Worm (Caenorhabditis elegans): ENCODE data around the gene K08D12.3.

The K08D12.3 gene

ce11 chrIV:1745453-1746051 is 35.5 kb downstream of the K08D12.3 start, which contains the start of the genes Y41D4A.6 and Y41D4A.4 (continued):
- TF ChIP-seq sox-2 (GFP tag; IDR thresholded peaks at IDR 0.05) (no peak), ztf-16 (tag; optimal IDR thresholded peaks at IDR 0.05) (peak; percentile 92), hlh-15 (tag; optimal IDR thresholded peaks at IDR 0.05) (peak; percentile 92), rnt-1 (tag; optimal IDR thresholded peaks at IDR 0.05) (peak; percentile 97), hlh-6 (tag; optimal IDR thresholded peaks at IDR 0.05) (peak; percentile 85), ceh-22 (tag; optimal IDR thresholded peaks at IDR 0.05) (no peak), ets-4 (tag; optimal IDR thresholded peaks at IDR 0.05) (peak; percentile 98), K02D7.2 (tag; optimal IDR thresholded peaks at IDR 0.05) (peak; percentile 65), ceh-45 (GFP tag; IDR thresholded peaks at IDR 0.05) (no peak), lin-11 (tag; optimal IDR thresholded peaks at IDR 0.05) (peak; percentile 21), hlh-13 (GFP tag; optimal IDR thresholded peaks at IDR 0.05) (peak; percentile 1), unc-3 (GFP tag; conservative IDR thresholded peaks at IDR 0.05) (no peak; the same call in 1 of the 2 replicates), unc-3 (tag; optimal IDR thresholded peaks at IDR 0.05) (peak; percentile 95), pat-9 (tag; optimal IDR thresholded peaks at IDR 0.05) (no peak), fkh-6 (tag; optimal IDR thresholded peaks at IDR 0.05) (peak; percentile 93), elt-2 (tag; optimal IDR thresholded peaks at IDR 0.05) (peak; percentile 92), fkh-10 (GFP tag; optimal IDR thresholded peaks at IDR 0.05) (no peak), ceh-30 (tag; optimal IDR thresholded peaks at IDR 0.05) (no peak), tbx-7 (tag; optimal IDR thresholded peaks at IDR 0.05) (peak; percentile 98), C08G9.2 (tag; optimal IDR thresholded peaks at IDR 0.05) (peak; percentile 99), ceh-34 (tag; optimal IDR thresholded peaks at IDR 0.05) (peak; percentile 93), pha-4 (tag; optimal IDR thresholded peaks at IDR 0.05) (no peak), sox-4 (tag; optimal IDR thresholded peaks at IDR 0.05) (peak; percentile 19), unc-55 (GFP tag; optimal IDR thresholded peaks at IDR 0.05) (peak; percentile 25), hlh-8 (tag; optimal IDR thresholded peaks at IDR 0.05) (peak; percentile 98), ceh-19 (GFP tag; optimal IDR thresholded peaks at IDR 0.05) (peak; percentile 82), hlh-30 (tag; optimal IDR thresholded peaks at IDR 0.05; ENCODE audit: insufficient read depth) (no peak), ceh-9 (tag; optimal IDR thresholded peaks at IDR 0.05) (no peak), ceh-14 (tag; optimal IDR thresholded peaks at IDR 0.05) (peak; percentile 98), ceh-6 (GFP tag; optimal IDR thresholded peaks at IDR 0.05) (peak; percentile 3), fax-1 (tag; optimal IDR thresholded peaks at IDR 0.05) (peak; percentile 98), elt-4 (tag; optimal IDR thresholded peaks at IDR 0.05) (peak; percentile 89), sdc-2 (tag; optimal IDR thresholded peaks at IDR 0.05) (peak; percentile 69), lim-6 (tag; optimal IDR thresholded peaks at IDR 0.05) (peak; percentile 96), zip-5 (tag; optimal IDR thresholded peaks at IDR 0.05) (peak; percentile 99), ref-2 (tag; optimal IDR thresholded peaks at IDR 0.05) (peak; percentile 99)

ce11 chrIV:1751243-1751642 is 41.2 kb downstream of the K08D12.3 start:
- TF ChIP-seq ceh-48 (tag; optimal IDR thresholded peaks at IDR 0.05) (peak; percentile 61), ceh-14 (tag; optimal IDR thresholded peaks at IDR 0.05) (no peak)

- no peak for TF ChIP-seq zip-5 (tag; optimal IDR thresholded peaks at IDR 0.05)
- TF ChIP-seq odd-2 (tag; optimal IDR thresholded peaks at IDR 0.05): no peak
- no peak for TF ChIP-seq sdc-2 (tag; optimal IDR thresholded peaks at IDR 0.05)
- TF ChIP-seq ceh-34 (tag; optimal IDR thresholded peaks at IDR 0.05): no peak
- no peak for TF ChIP-seq dve-1 (tag; optimal IDR thresholded peaks at IDR 0.05)
- no peak for TF ChIP-seq F13H6.1 (tag; optimal IDR thresholded peaks at IDR 0.05)
- no peak for TF ChIP-seq lin-11 (tag; optimal IDR thresholded peaks at IDR 0.05)
- no peak for TF ChIP-seq pax-1 (tag; optimal IDR thresholded peaks at IDR 0.05)
- no peak for TF ChIP-seq pha-4 (tag; optimal IDR thresholded peaks at IDR 0.05)
- TF ChIP-seq sox-4 (tag; optimal IDR thresholded peaks at IDR 0.05): no peak
These were observed 42.4 kb downstream of the K08D12.3 start for ce11 chrIV:1752480-1752879.
